Worm (Caenorhabditis elegans): Measurements from ENCODE around the gene F14F7.7.

F14F7.7 gene

ce11 chrIII:13062414-13062965 is 31.8 kb downstream of the F14F7.7 start (continued):
- TF ChIP-seq nhr-19 (GFP tag; conservative IDR thresholded peaks at IDR 0.05) (peak; percentile 87), F16B12.6 (tag; optimal IDR thresholded peaks at IDR 0.05) (peak; percentile 11), ztf-4 (tag; optimal IDR thresholded peaks at IDR 0.05) (peak; percentile 92), lsy-2 (tag; optimal IDR thresholded peaks at IDR 0.05) (peak; percentile 90 to 92), xbp-1 (tag; optimal IDR thresholded peaks at IDR 0.05) (peak; percentile 88), efl-1 (optimal IDR thresholded peaks at IDR 0.05) (peak; percentile 78 to 84), efl-1 (GFP tag; optimal IDR thresholded peaks at IDR 0.05 in 1 of 2) (peak; percentile 52 to 95), nhr-84 (tag; optimal IDR thresholded peaks at IDR 0.05) (no peak), nhr-20 (tag; optimal IDR thresholded peaks at IDR 0.05) (peak; percentile 96), ceh-90 (tag; optimal IDR thresholded peaks at IDR 0.05) (no peak), lir-3 (tag; optimal IDR thresholded peaks at IDR 0.05; ENCODE audit: poor library complexity) (peak; percentile 52), egl-13 (tag; optimal IDR thresholded peaks at IDR 0.05) (peak; percentile 94), blmp-1 (tag; optimal IDR thresholded peaks at IDR 0.05) (peak; percentile 71), Y116A8C.19 (tag; optimal IDR thresholded peaks at IDR 0.05; ENCODE audit: borderline replicate concordance) (no peak), ceh-82 (tag; optimal IDR thresholded peaks at IDR 0.05) (peak; percentile 88 to 96 (median 93)), unc-98 (GFP tag; IDR thresholded peaks at IDR 0.05) (no peak), zag-1 (tag; optimal IDR thresholded peaks at IDR 0.05) (peak; percentile 82), sox-4 (tag; optimal IDR thresholded peaks at IDR 0.05) (peak; percentile 88), ama-1 (optimal IDR thresholded peaks at IDR 0.05) (peak; percentile 89), mef-2 (tag; optimal IDR thresholded peaks at IDR 0.05) (peak; percentile 91), skn-1 (tag; optimal IDR thresholded peaks at IDR 0.05) (peak; percentile 79), lin-35 (GFP tag; optimal IDR thresholded peaks at IDR 0.05) (peak; percentile 67 to 85), nhr-76 (tag; optimal IDR thresholded peaks at IDR 0.05) (peak; percentile 57), rnt-1 (tag; optimal IDR thresholded peaks at IDR 0.05) (peak; percentile 83), fkh-8 (tag; optimal IDR thresholded peaks at IDR 0.05) (peak; percentile 91), nhr-11 (tag; optimal IDR thresholded peaks at IDR 0.05) (peak; percentile 81), isw-1 (GFP tag; IDR thresholded peaks at IDR 0.05) (peak; percentile 79), lin-39 (tag; optimal IDR thresholded peaks at IDR 0.05) (peak; percentile 33), ztf-11 (tag; optimal IDR thresholded peaks at IDR 0.05) (peak in 1 of 2 experiments; percentile 91), tbx-2 (tag; optimal IDR thresholded peaks at IDR 0.05) (peak; percentile 94), mdl-1 (tag; optimal IDR thresholded peaks at IDR 0.05) (peak in 1 of 2 experiments; percentile 93), fkh-4 (tag; optimal IDR thresholded peaks at IDR 0.05; ENCODE audit: borderline replicate concordance) (peak; percentile 37), dpl-1 (GFP tag; optimal IDR thresholded peaks at IDR 0.05) (peak; percentile 57 to 75 (median 60)), pag-3 (tag; optimal IDR thresholded peaks at IDR 0.05; ENCODE audit: borderline replicate concordance, insufficient read depth) (peak; percentile 48), egl-27 (tag; optimal IDR thresholded peaks at IDR 0.05) (peak; percentile 76 to 90), grh-1 (GFP tag; IDR thresholded peaks at IDR 0.05) (peak; percentile 48; the same call in 1 of the 2 replicates), irx-1 (tag; optimal IDR thresholded peaks at IDR 0.05) (peak; percentile 80), ces-1 (GFP tag; optimal IDR thresholded peaks at IDR 0.05) (peak; percentile 35), nhr-77 (tag; optimal IDR thresholded peaks at IDR 0.05) (peak; percentile 96), aha-1 (tag; optimal IDR thresholded peaks at IDR 0.05) (peak; percentile 64), elt-2 (tag; optimal IDR thresholded peaks at IDR 0.05) (peak; percentile 59), C34B4.2 (tag; optimal IDR thresholded peaks at IDR 0.05) (no peak), alr-1 (tag; optimal IDR thresholded peaks at IDR 0.05; ENCODE audit: borderline replicate concordance) (no peak), ceh-8 (GFP tag; optimal IDR thresholded peaks at IDR 0.05) (peak; percentile 74), tlp-1 (tag; optimal IDR thresholded peaks at IDR 0.05) (no peak), unc-130 (tag; optimal IDR thresholded peaks at IDR 0.05) (peak; percentile 82), snu-23 (GFP tag; optimal IDR thresholded peaks at IDR 0.05) (peak; percentile 98), aly-2 (tag; optimal IDR thresholded peaks at IDR 0.05) (peak; percentile 75), nhr-28 (tag; optimal IDR thresholded peaks at IDR 0.05) (peak; percentile 10), dsc-1 (tag; optimal IDR thresholded peaks at IDR 0.05) (peak; percentile 93), lin-14 (GFP tag; optimal IDR thresholded peaks at IDR 0.05) (peak; percentile 99), hlh-17 (GFP tag; optimal IDR thresholded peaks at IDR 0.05; ENCODE audit: borderline replicate concordance) (no peak)

Measured in whole organism, L1 larva.